Fruit fly (Drosophila melanogaster) whole organism, embryonic: Measurements from ENCODE around the gene Cat.
A peak's percentile ranks its signal among the peaks of the same experiment; 100 is the strongest.

Experiments used
- Asciz ChIP-seq: fragments of 200-800 bp; sonication (Bioruptor generic); optimal IDR thresholded peaks from 2 replicates; lab custom pipeline; 2017; ENCODE audit warnings: missing biosample characterization, mild to moderate bottlenecking, missing genetic modification characterization, missing genetic modification reagents
- Atf3 ChIP-seq: fragments of 200-800 bp; sonication (Bioruptor generic); optimal IDR thresholded peaks from 3 replicates; lab custom pipeline; 2016; ENCODE audit warnings: missing biosample characterization, missing genetic modification characterization
- CG13624 ChIP-seq: fragments of 200-800 bp; sonication (Bioruptor generic); optimal IDR thresholded peaks from 2 replicates; lab custom pipeline; 2016; ENCODE audit warnings: missing biosample characterization, missing genetic modification characterization
- CG15269 ChIP-seq: fragments of 200-800 bp; sonication (Bioruptor generic); optimal IDR thresholded peaks from 2 replicates; lab custom pipeline; 2018; ENCODE audit warnings: missing biosample characterization, mild to moderate bottlenecking, missing genetic modification characterization, moderate library complexity
- CG15601 ChIP-seq: fragments of 200-800 bp; sonication (Bioruptor generic); optimal IDR thresholded peaks from 3 replicates; lab custom pipeline; 2019; ENCODE audit warnings: missing biosample characterization, mild to moderate bottlenecking, missing genetic modification characterization, moderate library complexity
- CG17328 ChIP-seq: fragments of 200-800 bp; sonication (Bioruptor generic); IDR thresholded peaks from 2 replicates; pipeline ENCODE4 v1.3.6; 2022; ENCODE audit warnings: missing biosample characterization, missing genetic modification characterization
- CG3065 ChIP-seq: fragments of 200-800 bp; sonication (Bioruptor generic); optimal IDR thresholded peaks from 2 replicates; lab custom pipeline; 2016; ENCODE audit warnings: missing biosample characterization, missing genetic modification characterization
- CG31365 ChIP-seq: fragments of 200-800 bp; sonication (Bioruptor generic); optimal IDR thresholded peaks from 2 replicates; lab custom pipeline; 2018; ENCODE audit warnings: missing biosample characterization, mild to moderate bottlenecking, missing genetic modification characterization
- CG32772 ChIP-seq: fragments of 200-800 bp; sonication (Bioruptor generic); IDR thresholded peaks from 2 replicates; pipeline ENCODE4 v1.3.6; 2022; ENCODE audit warnings: missing biosample characterization, missing genetic modification characterization
- CG4328 ChIP-seq: fragments of 200-800 bp; sonication (Bioruptor generic); optimal IDR thresholded peaks from 3 replicates; lab custom pipeline; 2017; ENCODE audit warnings: missing biosample characterization, missing genetic modification reagents, missing genetic modification characterization
- CG6272 ChIP-seq: fragments of 200-800 bp; sonication (Bioruptor generic); IDR thresholded peaks from 2 replicates; pipeline ENCODE4 v1.3.6; 2022; ENCODE audit warnings: missing biosample characterization, missing genetic modification characterization
- CG7745 ChIP-seq: fragments of 200-800 bp; sonication (Bioruptor generic); optimal IDR thresholded peaks from 2 replicates; lab custom pipeline; 2018; ENCODE audit warnings: missing biosample characterization, mild to moderate bottlenecking, missing genetic modification characterization, moderate library complexity
- CG8281 ChIP-seq: fragments of 200-800 bp; sonication (Bioruptor generic); optimal IDR thresholded peaks from 2 replicates; lab custom pipeline; 2018; ENCODE audit warnings: missing biosample characterization, mild to moderate bottlenecking, missing genetic modification characterization, moderate library complexity
- CG8359 ChIP-seq: fragments of 200-800 bp; sonication (Bioruptor generic); optimal IDR thresholded peaks from 2 replicates; lab custom pipeline; 2017; ENCODE audit warnings: missing biosample characterization, mild to moderate bottlenecking, missing genetic modification characterization, borderline replicate concordance
- CG8765 ChIP-seq: fragments of 200-800 bp; sonication (Bioruptor generic); IDR thresholded peaks from 2 replicates; pipeline ENCODE4 v1.3.6; 2022; ENCODE audit warnings: missing biosample characterization, missing genetic modification characterization
- CG9797 ChIP-seq: fragments of 200-800 bp; sonication (Bioruptor generic); optimal IDR thresholded peaks from 3 replicates; lab custom pipeline; 2018; ENCODE audit warnings: missing biosample characterization, mild to moderate bottlenecking, missing genetic modification characterization
- CG9932 ChIP-seq: fragments of 200-800 bp; sonication (Bioruptor generic); IDR thresholded peaks from 2 replicates; pipeline ENCODE4 v1.3.6; 2022; ENCODE audit warnings: missing biosample characterization, missing genetic modification characterization
- CHES-1-like ChIP-seq: fragments of 200-800 bp; sonication (Bioruptor generic); optimal IDR thresholded peaks from 2 replicates; lab custom pipeline; 2016; ENCODE audit warnings: missing biosample characterization, missing genetic modification characterization
- D ChIP-seq, 2 experiments: fragments of 200-800 bp in 1 of 2; fragments of >200 bp in 1 of 2; sonication (Bioruptor generic) in 1 of 2; optimal IDR thresholded peaks; 2 replicates in 1 of 2; 3 replicates in 1 of 2; lab custom pipeline; 2017; ENCODE audit warnings: mild to moderate bottlenecking in 1 of 2, missing biosample characterization in 1 of 2, missing genetic modification characterization in 1 of 2, missing genetic modification reagents in 1 of 2
- Elba2 ChIP-seq: fragments of 200-800 bp; sonication (Bioruptor generic); optimal IDR thresholded peaks from 3 replicates; lab custom pipeline; 2016; ENCODE audit warnings: missing biosample characterization, missing genetic modification characterization
- Gug ChIP-seq: fragments of 200-800 bp; sonication (Bioruptor generic); IDR thresholded peaks from 4 replicates; pipeline ENCODE4 v1.3.6; 2022; ENCODE audit warnings: missing biosample characterization, missing genetic modification characterization
- Hand ChIP-seq: fragments of 200-800 bp; sonication (Bioruptor generic); optimal IDR thresholded peaks from 2 replicates; lab custom pipeline; 2017; ENCODE audit warnings: mild to moderate bottlenecking, missing biosample characterization, missing genetic modification reagents, missing genetic modification characterization
- Hey ChIP-seq: fragments of 200-800 bp; sonication (Bioruptor generic); optimal IDR thresholded peaks from 3 replicates; lab custom pipeline; 2018; ENCODE audit warnings: missing biosample characterization, mild to moderate bottlenecking, missing genetic modification characterization
- Hmr ChIP-seq: fragments of 200-800 bp; sonication (Bioruptor generic); optimal IDR thresholded peaks from 3 replicates; lab custom pipeline; 2017; ENCODE audit warnings: mild to moderate bottlenecking, missing biosample characterization, missing genetic modification reagents, missing genetic modification characterization
- Hr39 ChIP-seq: fragments of >200 bp; optimal IDR thresholded peaks from 2 replicates; lab custom pipeline; 2017
- Hr51 ChIP-seq, 2 experiments: fragments of 200-800 bp; sonication (Bioruptor generic); optimal IDR thresholded peaks; 2 replicates in 1 of 2; 3 replicates in 1 of 2; lab custom pipeline; 2016 to 2018; ENCODE audit warnings: missing biosample characterization in 2 of 2, missing genetic modification characterization in 2 of 2, mild to moderate bottlenecking in 1 of 2, moderate library complexity in 1 of 2
- Jarid2 ChIP-seq: fragments of 200-800 bp; sonication (Bioruptor generic); optimal IDR thresholded peaks from 3 replicates; lab custom pipeline; 2017; ENCODE audit warnings: mild to moderate bottlenecking, missing biosample characterization, missing genetic modification reagents, missing genetic modification characterization
- MBD-R2 ChIP-seq: fragments of 200-800 bp; sonication (Bioruptor generic); IDR thresholded peaks from 2 replicates; pipeline ENCODE4 v1.3.6; 2022; ENCODE audit warnings: missing biosample characterization, missing genetic modification characterization
- Sox100B ChIP-seq: fragments of 200-800 bp; sonication (Bioruptor generic); optimal IDR thresholded peaks from 3 replicates; lab custom pipeline; 2018; ENCODE audit warnings: missing biosample characterization, mild to moderate bottlenecking, missing genetic modification characterization
- ac ChIP-seq: fragments of 200-800 bp; sonication (Bioruptor generic); optimal IDR thresholded peaks from 3 replicates; lab custom pipeline; 2017; ENCODE audit warnings: missing biosample characterization, mild to moderate bottlenecking, missing genetic modification characterization
- bsh ChIP-seq, 2 experiments: fragments of 200-800 bp; sonication (Bioruptor generic); optimal IDR thresholded peaks; 2 replicates each; lab custom pipeline; 2017 to 2018; ENCODE audit warnings: mild to moderate bottlenecking in 2 of 2, missing biosample characterization in 2 of 2, missing genetic modification characterization in 2 of 2, moderate library complexity in 1 of 2
- crc ChIP-seq: fragments of 200-800 bp; sonication (Bioruptor generic); optimal IDR thresholded peaks from 2 replicates; lab custom pipeline; 2016; ENCODE audit warnings: missing biosample characterization, missing genetic modification characterization
- danr ChIP-seq: fragments of 200-800 bp; sonication (Bioruptor generic); IDR thresholded peaks from 2 replicates; pipeline ENCODE4 v1.3.6; 2022; ENCODE audit warnings: missing biosample characterization, missing genetic modification characterization
- ems ChIP-seq: fragments of 200-800 bp; sonication (Bioruptor generic); optimal IDR thresholded peaks from 3 replicates; lab custom pipeline; 2016; ENCODE audit warnings: missing biosample characterization, missing genetic modification characterization
- ewg ChIP-seq: fragments of 200-800 bp; sonication (Bioruptor generic); optimal IDR thresholded peaks from 3 replicates; lab custom pipeline; 2017; ENCODE audit warnings: mild to moderate bottlenecking, missing biosample characterization, missing genetic modification reagents, missing genetic modification characterization
- exex ChIP-seq: fragments of 200-800 bp; sonication (Bioruptor generic); optimal IDR thresholded peaks from 4 replicates; lab custom pipeline; 2018; ENCODE audit warnings: missing biosample characterization, mild to moderate bottlenecking, missing genetic modification characterization, moderate library complexity
- fd3F ChIP-seq: fragments of 200-800 bp; sonication (Bioruptor generic); optimal IDR thresholded peaks from 2 replicates; lab custom pipeline; 2018; ENCODE audit warnings: missing biosample characterization, mild to moderate bottlenecking, missing genetic modification characterization, moderate library complexity
- fd64A ChIP-seq: fragments of 200-800 bp; sonication (Bioruptor generic); optimal IDR thresholded peaks from 3 replicates; lab custom pipeline; 2018; ENCODE audit warnings: missing biosample characterization, mild to moderate bottlenecking, missing genetic modification characterization
- gro ChIP-seq: fragments of 200-800 bp; sonication (Bioruptor generic); optimal IDR thresholded peaks from 2 replicates; lab custom pipeline; 2016; ENCODE audit warnings: missing biosample characterization, missing genetic modification characterization
- jing ChIP-seq: fragments of 200-800 bp; sonication (Bioruptor generic); optimal IDR thresholded peaks from 2 replicates; lab custom pipeline; 2018; ENCODE audit warnings: missing biosample characterization, mild to moderate bottlenecking, missing genetic modification characterization
- kni ChIP-seq: fragments of 200-800 bp; sonication (Bioruptor generic); optimal IDR thresholded peaks from 3 replicates; lab custom pipeline; 2017; ENCODE audit warnings: mild to moderate bottlenecking, missing biosample characterization, missing genetic modification reagents, missing genetic modification characterization
- pfk ChIP-seq: fragments of 200-800 bp; sonication (Bioruptor generic); optimal IDR thresholded peaks from 2 replicates; lab custom pipeline; 2018; ENCODE audit warnings: missing biosample characterization, mild to moderate bottlenecking, missing genetic modification characterization, moderate library complexity
- sc ChIP-seq, 3 experiments: fragments of >200 bp in 2 of 3; fragments of 200-800 bp in 1 of 3; sonication (Bioruptor generic) in 1 of 3; optimal IDR thresholded peaks; 2 replicates in 2 of 3; 3 replicates in 1 of 3; lab custom pipeline; 2017; ENCODE audit warnings: mild to moderate bottlenecking in 1 of 3, missing biosample characterization in 1 of 3, missing genetic modification characterization in 1 of 3, missing genetic modification reagents in 1 of 3
- sd ChIP-seq: fragments of 200-800 bp; sonication (Bioruptor generic); optimal IDR thresholded peaks from 3 replicates; lab custom pipeline; 2018; ENCODE audit warnings: missing biosample characterization, mild to moderate bottlenecking, missing genetic modification characterization, moderate library complexity
- sens ChIP-seq: fragments of 200-800 bp; sonication (Bioruptor generic); peaks from one replicate; lab custom pipeline; 2016; ENCODE audit warnings: missing biosample characterization, missing genetic modification characterization
- sug ChIP-seq: fragments of 200-800 bp; optimal IDR thresholded peaks from 2 replicates; lab custom pipeline; 2019; ENCODE audit warnings: missing biosample characterization, mild to moderate bottlenecking, missing genetic modification characterization, moderate library complexity
- tgo ChIP-seq: fragments of 200-800 bp; sonication (Bioruptor generic); IDR thresholded peaks from 3 replicates; pipeline ENCODE4 v1.3.6; 2022; ENCODE audit warnings: missing biosample characterization, missing genetic modification characterization
- tll ChIP-seq, 2 experiments: fragments of 200-800 bp in 1 of 2; fragments of >200 bp in 1 of 2; sonication (Bioruptor generic) in 1 of 2; optimal IDR thresholded peaks; 2 replicates each; lab custom pipeline; 2017 to 2019; ENCODE audit warnings: missing biosample characterization in 2 of 2, missing genetic modification characterization in 2 of 2, mild to moderate bottlenecking in 1 of 2, moderate library complexity in 1 of 2
- tna ChIP-seq: fragments of 200-800 bp; sonication (Bioruptor generic); IDR thresholded peaks from 2 replicates; pipeline ENCODE4 v1.3.6; 2022; ENCODE audit warnings: missing biosample characterization, missing genetic modification characterization; ENCODE audit not compliant: partially characterized antibody
- tup ChIP-seq: fragments of 200-800 bp; sonication (Bioruptor generic); optimal IDR thresholded peaks from 2 replicates; lab custom pipeline; 2016; ENCODE audit warnings: missing biosample characterization, mild to moderate bottlenecking, missing genetic modification characterization, moderate library complexity
- unc-4 ChIP-seq: fragments of 200-800 bp; sonication (Bioruptor generic); IDR thresholded peaks from 2 replicates; pipeline ENCODE4 v1.3.6; 2022; ENCODE audit warnings: missing biosample characterization, missing genetic modification characterization; ENCODE audit not compliant: partially characterized antibody

The Cat gene

DNA sequence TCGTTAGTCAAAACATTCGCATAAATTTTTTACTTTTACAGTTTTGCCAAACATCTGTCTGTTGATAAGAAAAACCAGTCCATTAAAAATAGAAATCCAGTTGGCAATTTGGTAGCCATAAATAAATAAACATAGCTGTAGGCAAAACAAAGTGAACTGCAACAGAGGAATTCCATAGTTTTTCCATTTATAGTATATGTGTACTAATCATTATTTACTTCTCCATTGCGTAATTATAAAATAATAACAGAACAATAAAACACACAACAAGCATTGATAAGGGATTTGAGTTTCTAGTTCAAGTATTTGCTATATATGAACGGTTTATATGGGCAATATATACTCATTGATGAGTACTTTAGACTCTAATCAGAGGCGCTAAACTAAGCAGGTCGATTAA, 14.3 kb downstream of the Cat start (continued):
- no peak for TF ChIP-seq CG8359 (GFP tag; lab: Kevin White, UChicago)
- TF ChIP-seq Atf3 = no peak
- TF ChIP-seq sd (tag; lab: Kevin White, UChicago) = peak; percentile 66
- peak; percentile 1 for TF ChIP-seq Sox100B (GFP tag; lab: Kevin White, UChicago)
- TF ChIP-seq D (optimal IDR thresholded peaks at IDR 0.05; lab: Kevin White, UChicago) = no peak
- TF ChIP-seq D (GFP tag; optimal IDR thresholded peaks at IDR 0.05; lab: Kevin White, UChicago) = no peak
- no peak for TF ChIP-seq ewg (GFP tag; lab: Kevin White, UChicago)
- TF ChIP-seq sug = peak; percentile 22
- no peak for TF ChIP-seq CG6272 (GFP tag; lab: Robert Waterston, UW)
- no peak for TF ChIP-seq CG4328 (GFP tag; lab: Kevin White, UChicago)
- no peak for TF ChIP-seq MBD-R2 (GFP tag; lab: Robert Waterston, UW)
- TF ChIP-seq sens (GFP tag; lab: Kevin White, UChicago) = peak; percentile 59
- no peak for TF ChIP-seq danr (GFP tag; lab: Robert Waterston, UW)
- no peak for TF ChIP-seq CG32772 (GFP tag; lab: Robert Waterston, UW)
- TF ChIP-seq ac (GFP tag; lab: Kevin White, UChicago) = no peak
- no peak for TF ChIP-seq tna (GFP tag; lab: Robert Waterston, UW)
- no peak for TF ChIP-seq tgo (GFP tag; lab: Robert Waterston, UW)
- peak in 1 of 2 experiments; percentile 7 for TF ChIP-seq bsh (GFP tag; optimal IDR thresholded peaks at IDR 0.05; lab: Kevin White, UChicago)
- no peak for TF ChIP-seq tup (GFP tag; lab: Kevin White, UChicago)
- peak; percentile 12 for TF ChIP-seq Asciz (GFP tag; lab: Kevin White, UChicago)
- TF ChIP-seq gro (GFP tag; lab: Kevin White, UChicago) = no peak
- no peak for TF ChIP-seq CG13624
- no peak for TF ChIP-seq unc-4 (GFP tag; lab: Robert Waterston, UW)
- TF ChIP-seq CG9797 = no peak
- TF ChIP-seq Hand (GFP tag; lab: Kevin White, UChicago) = no peak
- peak; percentile 2 for TF ChIP-seq Hmr (GFP tag; lab: Kevin White, UChicago)
- TF ChIP-seq exex = peak; percentile 43
- no peak for TF ChIP-seq CG9932
- TF ChIP-seq CG15601 (tag; lab: Kevin White, UChicago) = peak; percentile 1
- no peak for TF ChIP-seq CG7745
- TF ChIP-seq crc (GFP tag; lab: Kevin White, UChicago) = no peak
- TF ChIP-seq kni = no peak
- no peak for TF ChIP-seq sc (optimal IDR thresholded peaks at IDR 0.05; lab: Kevin White, UChicago)
- no peak for TF ChIP-seq sc (GFP tag; optimal IDR thresholded peaks at IDR 0.05; lab: Kevin White, UChicago)
- TF ChIP-seq fd3F = no peak
- TF ChIP-seq Hr51 (GFP tag; optimal IDR thresholded peaks at IDR 0.05; lab: Kevin White, UChicago) = no peak
- TF ChIP-seq CG3065 (GFP tag; lab: Kevin White, UChicago) = no peak
- TF ChIP-seq fd64A = no peak

DNA sequence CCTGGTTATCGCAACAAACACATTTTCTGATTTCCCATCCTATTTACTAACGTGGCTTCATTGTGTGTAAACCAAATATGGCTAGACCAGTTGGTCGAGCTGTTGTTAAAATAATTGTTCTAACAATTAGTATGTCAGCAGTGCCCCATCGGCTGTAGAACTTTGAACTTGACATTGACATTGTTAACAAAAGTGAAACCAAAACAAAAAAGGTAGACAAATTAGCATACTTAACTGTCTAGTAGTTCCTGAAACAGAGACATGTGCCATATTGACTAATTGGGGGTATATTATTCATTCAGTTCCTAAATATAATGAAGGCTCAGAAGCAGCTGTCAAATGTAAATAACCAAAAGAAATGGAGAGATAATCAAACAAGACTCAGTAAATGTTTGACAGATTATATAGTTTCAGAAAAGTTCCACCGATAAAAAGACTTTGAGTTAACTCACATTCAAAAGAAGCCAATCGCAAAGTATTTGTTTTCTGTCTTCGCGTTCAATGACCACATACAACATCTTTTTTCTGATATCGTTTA, 15.4 kb downstream of the Cat start:
- TF ChIP-seq Hr39 (lab: Kevin White, UChicago) = no peak
- no peak for TF ChIP-seq jing (GFP tag; lab: Kevin White, UChicago)
- no peak for TF ChIP-seq Jarid2
- TF ChIP-seq pfk (GFP tag; lab: Kevin White, UChicago) = no peak
- no peak for TF ChIP-seq CHES-1-like (GFP tag; lab: Kevin White, UChicago)
- TF ChIP-seq CG31365 (tag; lab: Kevin White, UChicago) = no peak
- TF ChIP-seq CG17328 (GFP tag; lab: Robert Waterston, UW) = no peak
- no peak for TF ChIP-seq CG8765
- no peak for TF ChIP-seq ems (GFP tag; lab: Kevin White, UChicago)
- peak; percentile 68 for TF ChIP-seq CG8281 (tag; lab: Kevin White, UChicago)
- no peak for TF ChIP-seq Hey (tag; lab: Kevin White, UChicago)
- peak in 1 of 2 experiments; percentile 28 for TF ChIP-seq tll (GFP tag; optimal IDR thresholded peaks at IDR 0.05; lab: Kevin White, UChicago)
- TF ChIP-seq Elba2 = no peak
- no peak for TF ChIP-seq Gug (GFP tag; lab: Robert Waterston, UW)
- TF ChIP-seq CG15269 (tag; lab: Kevin White, UChicago) = no peak
